Fruit fly (Drosophila melanogaster): Measurements from ENCODE around the gene RpL36A.

The RpL36A gene

DNA sequence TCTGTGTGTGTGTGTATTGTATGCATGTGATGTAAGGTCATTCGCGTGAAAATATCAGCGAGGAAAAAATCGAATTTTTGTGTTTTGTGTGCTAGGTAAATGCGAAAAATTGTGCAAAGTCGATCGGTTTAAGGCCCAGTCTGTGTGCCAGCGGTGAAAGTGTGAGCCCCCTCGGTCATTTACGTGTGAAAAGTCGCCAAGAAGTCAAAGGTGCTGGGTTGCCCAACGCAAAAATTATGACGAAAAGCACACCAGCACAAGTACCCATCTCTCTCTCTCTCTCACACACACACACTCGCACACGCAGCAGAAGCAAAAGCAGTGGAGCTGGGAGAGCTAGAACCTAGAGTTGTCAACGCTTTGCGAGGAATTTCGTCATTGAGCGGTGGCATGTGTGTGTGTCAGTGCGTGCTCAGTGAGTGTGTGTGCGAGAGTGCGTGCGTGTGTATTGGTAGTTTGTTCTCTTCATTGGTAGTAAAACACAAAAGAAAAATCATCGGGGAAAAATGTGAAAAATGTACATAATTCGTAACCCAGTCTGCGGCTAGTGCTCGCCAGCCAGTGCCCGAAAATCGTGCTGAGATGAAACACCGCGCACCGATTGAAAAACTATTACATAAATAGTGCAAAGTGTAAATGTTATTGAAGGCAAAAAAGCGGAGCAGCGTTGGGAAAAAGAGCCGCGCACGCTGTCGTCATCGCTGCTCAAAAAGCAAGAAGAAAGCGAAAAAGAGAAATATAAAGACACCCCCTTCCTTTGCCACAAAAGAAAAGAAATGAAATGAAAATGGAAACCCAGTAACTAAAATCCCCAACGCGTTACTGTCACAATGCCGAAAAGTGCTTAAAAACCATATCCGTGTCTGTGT lies 41.0 kb upstream of the RpL36A start (continued):
- TF ChIP-seq cg (GFP tag; optimal IDR thresholded peaks at IDR 0.05) (peak; percentile 100), chinmo (GFP tag; IDR thresholded peaks at IDR 0.05; ENCODE audit: partially characterized antibody) (0 out of 4 replicates have a peak, but pooled peaks have one; percentile 51), CG17829 (tag; optimal IDR thresholded peaks at IDR 0.05) (peak; percentile 13), mirr (GFP tag; optimal IDR thresholded peaks at IDR 0.05) (peak; percentile 45), zen2 (GFP tag; IDR thresholded peaks at IDR 0.05; ENCODE audit: partially characterized antibody) (no peak; the same call in 1 of the 3 replicates), Hr78 (GFP tag; optimal IDR thresholded peaks at IDR 0.05) (peak in 1 of 2 experiments; percentile 94), Fer1 (GFP tag; optimal IDR thresholded peaks at IDR 0.05) (peak; percentile 16), kay (GFP tag; optimal IDR thresholded peaks at IDR 0.05) (peak; percentile 3), ewg (GFP tag; optimal IDR thresholded peaks at IDR 0.05) (peak; percentile 12), ara (GFP tag; IDR thresholded peaks at IDR 0.05) (no peak), Opbp (GFP tag; IDR thresholded peaks at IDR 0.05; ENCODE audit: partially characterized antibody) (peak; percentile 50; the same call in 1 of the 3 replicates), CG1603 (tag; optimal IDR thresholded peaks at IDR 0.05) (peak; percentile 13), Pdp1 (GFP tag; optimal IDR thresholded peaks at IDR 0.05) (peak in 1 of 2 experiments; percentile 89), MBD-R2 (GFP tag; IDR thresholded peaks at IDR 0.05) (peak; percentile 17; the same call in 1 of the 2 replicates), sd (tag; optimal IDR thresholded peaks at IDR 0.05) (peak; percentile 99), CG1832 (GFP tag; optimal IDR thresholded peaks at IDR 0.05) (peak; percentile 76), ash1 (GFP tag; optimal IDR thresholded peaks at IDR 0.05) (peak; percentile 43), ci (GFP tag; IDR thresholded peaks at IDR 0.05) (peak; percentile 57; the same call in 2 of the 3 replicates), Eip74EF (GFP tag; optimal IDR thresholded peaks at IDR 0.05) (peak in 1 of 2 experiments; percentile 36), CG2199 (GFP tag; IDR thresholded peaks at IDR 0.05) (peak; percentile 71; the same call in 1 of the 3 replicates), CG12071 (GFP tag; optimal IDR thresholded peaks at IDR 0.05) (peak; percentile 11), cwo (GFP tag; optimal IDR thresholded peaks at IDR 0.05) (peak; percentile 23), CG4617 (GFP tag; optimal IDR thresholded peaks at IDR 0.05; ENCODE audit: borderline replicate concordance) (peak; percentile 54), Atf6 (GFP tag; IDR thresholded peaks at IDR 0.05) (0 out of 2 replicates have a peak, but pooled peaks have one; percentile 11), D19A (tag; optimal IDR thresholded peaks at IDR 0.05) (peak; percentile 16), CG34422 (GFP tag; IDR thresholded peaks at IDR 0.05) (peak; percentile 60; the same call in 1 of the 3 replicates), repo (GFP tag; optimal IDR thresholded peaks at IDR 0.05) (no peak), Med (GFP tag) (peak; percentile 65), CG8924 (tag; optimal IDR thresholded peaks at IDR 0.05) (peak; percentile 8)

DNA sequence CACCGCTTCAGTTG lies 40.5 kb upstream of the RpL36A start, which contains the start of gene Bsg:
Gene Bsg (plus strand): TSS at position 8 of the 14 bp plus-strand sequence.
- TF ChIP-seq luna (GFP tag; optimal IDR thresholded peaks at IDR 0.05) (no peak), Doc3 (GFP tag; IDR thresholded peaks at IDR 0.05; ENCODE audit: partially characterized antibody) (peak; percentile 27; the same call in 1 of the 3 replicates), Side (GFP tag; optimal IDR thresholded peaks at IDR 0.05) (no peak), slp2 (GFP tag; optimal IDR thresholded peaks at IDR 0.05) (no peak), CG17361 (GFP tag; IDR thresholded peaks at IDR 0.05) (no peak)

DNA sequence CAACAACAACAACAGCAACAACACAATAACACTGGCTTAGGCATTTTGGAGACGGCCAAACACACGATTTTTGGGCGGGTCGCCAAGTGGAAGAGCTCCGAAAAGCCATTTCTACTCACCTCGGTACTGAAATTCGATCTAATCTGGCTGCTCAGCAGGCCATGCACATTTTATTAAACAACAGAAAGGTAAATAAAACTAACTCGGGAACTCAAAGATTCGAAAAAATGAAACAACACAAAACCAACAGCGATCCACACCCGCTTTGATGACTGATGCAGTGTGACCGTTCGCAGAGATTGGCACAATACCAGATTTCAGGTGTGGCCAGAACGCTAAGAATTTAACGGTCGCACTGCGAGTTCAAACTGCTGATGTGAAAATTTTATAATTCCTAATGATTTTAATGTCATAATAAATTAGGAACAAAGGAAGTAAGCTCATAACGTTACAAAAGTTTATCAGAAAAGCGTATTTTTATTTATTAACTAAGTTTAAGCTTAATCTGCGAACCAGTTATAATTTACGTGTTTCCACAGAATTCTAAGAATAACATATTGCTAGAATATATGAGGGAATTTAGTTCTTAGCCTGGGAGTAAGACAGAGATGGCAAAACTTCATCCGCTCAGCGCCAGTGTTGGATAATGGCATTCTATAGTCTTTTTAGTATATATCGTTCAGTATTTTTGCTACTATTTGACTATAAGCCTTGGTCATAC lies 40.1 kb upstream of the RpL36A start, which contains the start of gene Mcr:
Gene Mcr (minus strand): TSS at position 291 of the 721 bp plus-strand sequence.
- TF ChIP-seq CG10267 (tag; optimal IDR thresholded peaks at IDR 0.05) (peak; percentile 93), CG1602 (GFP tag; optimal IDR thresholded peaks at IDR 0.05) (peak; percentile 8), D (optimal IDR thresholded peaks at IDR 0.05) (peak; percentile 47), D (GFP tag; optimal IDR thresholded peaks at IDR 0.05) (no peak), CG1024 (GFP tag; IDR thresholded peaks at IDR 0.05) (no peak), stc (GFP tag; IDR thresholded peaks at IDR 0.05) (no peak), CG13624 (GFP tag; optimal IDR thresholded peaks at IDR 0.05) (peak; percentile 45), CG11723 (GFP tag; optimal IDR thresholded peaks at IDR 0.05) (no peak), CG7786 (GFP tag; optimal IDR thresholded peaks at IDR 0.05) (peak; percentile 11), CG7556 (GFP tag; optimal IDR thresholded peaks at IDR 0.05) (no peak), CG12744 (GFP tag; optimal IDR thresholded peaks at IDR 0.05) (no peak), toy (GFP tag; IDR thresholded peaks at IDR 0.05) (no peak), abd-A (tag; optimal IDR thresholded peaks at IDR 0.05) (no peak)
